Fruit fly (Drosophila melanogaster): Measurements from ENCODE around the gene CG6686.

DNA sequence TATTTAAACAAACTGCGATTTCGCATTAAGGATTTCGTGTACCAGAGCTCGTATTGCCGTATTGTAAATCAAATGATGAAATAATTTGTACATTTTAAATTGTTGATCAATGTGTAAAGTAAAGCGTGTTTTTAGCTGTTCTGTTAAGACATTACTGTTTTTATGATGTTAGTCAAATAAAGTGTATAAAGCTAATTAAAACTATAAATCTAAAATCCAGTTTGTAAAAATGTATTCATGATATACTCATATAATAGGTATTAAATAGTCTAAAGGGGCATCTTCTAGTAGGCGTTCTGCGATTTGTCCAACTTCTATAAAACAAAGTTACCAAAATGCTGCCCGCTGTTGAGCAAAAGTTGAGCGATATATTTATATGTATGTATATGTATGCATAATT is 46.1 kb upstream of the CG6686 start, which contains the start of gene CG18788:
- TF ChIP-seq Met (GFP tag; optimal IDR thresholded peaks at IDR 0.05) (no peak), eg (GFP tag; IDR thresholded peaks at IDR 0.05) (no peak), Sox14 (GFP tag; optimal IDR thresholded peaks at IDR 0.05) (no peak), CG6854 (GFP tag; optimal IDR thresholded peaks at IDR 0.05) (no peak), spab (GFP tag; optimal IDR thresholded peaks at IDR 0.05) (no peak)

All from whole organism, prepupa.